Worm (Caenorhabditis elegans) whole organism, L4 larva: ENCODE measurements around the gene ZK546.19.
A peak's percentile ranks its signal among the peaks of the same experiment; 100 is the strongest.
"Not testable (repeated sequence)": the region's sequence is repeated elsewhere in the genome, so short reads cannot be mapped to it uniquely, and the experiment has no call there.

ENCODE experiments used
- D1046.2 ChIP-seq: fragments of 200-800 bp; sonication (Bioruptor generic); IDR thresholded peaks from 2 replicates; pipeline ENCODE4 v1.3.6; 2022; ENCODE audit warnings: missing genetic modification characterization, missing compliant biosample characterization
- F10B5.3 ChIP-seq: sonication (generic microtip); optimal IDR thresholded peaks from 2 replicates; lab custom pipeline; 2016; ENCODE audit warnings: mild to moderate bottlenecking, missing genetic modification characterization, missing compliant biosample characterization
- F26F4.8 ChIP-seq: fragments of 200-800 bp; sonication (Bioruptor generic); conservative IDR thresholded peaks from 2 replicates; pipeline ENCODE4 v1.3.6; 2022; ENCODE audit warnings: missing genetic modification characterization, missing compliant biosample characterization
- T20F7.1 ChIP-seq: fragments of 200-800 bp; sonication (Bioruptor generic); optimal IDR thresholded peaks from 2 replicates; lab custom pipeline; 2018; ENCODE audit warnings: mild to moderate bottlenecking, missing genetic modification characterization, missing compliant biosample characterization
- T26A8.4 ChIP-seq: fragments of 200-800 bp; sonication (Bioruptor generic); IDR thresholded peaks from 2 replicates; pipeline ENCODE4 v1.3.6; 2022; ENCODE audit warnings: missing genetic modification characterization, missing compliant biosample characterization
- Y105C5A.15 ChIP-seq: fragments of 200-800 bp; sonication (Bioruptor generic); IDR thresholded peaks from 2 replicates; pipeline ENCODE4 v1.3.6; 2022; ENCODE audit warnings: missing genetic modification characterization, missing compliant biosample characterization
- Y48G9A.11 ChIP-seq: fragments of 200-800 bp; sonication (Bioruptor generic); IDR thresholded peaks from 2 replicates; pipeline ENCODE4 v1.3.6; 2022; ENCODE audit warnings: missing genetic modification reagents, missing genetic modification characterization, missing compliant biosample characterization
- Y5F2A.4 ChIP-seq: fragments of 200-800 bp; sonication (Bioruptor generic); optimal IDR thresholded peaks from 2 replicates; lab custom pipeline; 2018; ENCODE audit warnings: mild to moderate bottlenecking, missing genetic modification characterization, missing compliant biosample characterization
- ZK337.2 ChIP-seq: fragments of 200-800 bp; sonication (Bioruptor generic); IDR thresholded peaks from 2 replicates; pipeline ENCODE4 v1.3.6; 2022; ENCODE audit warnings: missing genetic modification reagents, missing genetic modification characterization, missing compliant biosample characterization
- ZK546.5 ChIP-seq, 2 experiments: sonication (generic microtip); optimal IDR thresholded peaks; 2 replicates each; lab custom pipeline; 2017; ENCODE audit warnings: missing biosample characterization in 2 of 2, missing genetic modification characterization in 2 of 2
- aha-1 ChIP-seq: fragments of 150-350 bp; peaks from one replicate; lab custom pipeline; 2014; ENCODE audit warnings: missing biosample characterization, missing genetic modification characterization
- arid-1 ChIP-seq: fragments of 200-800 bp; sonication (Bioruptor generic); conservative IDR thresholded peaks from 2 replicates; pipeline ENCODE4 v1.3.6; 2022; ENCODE audit warnings: missing genetic modification reagents, missing genetic modification characterization, missing compliant biosample characterization
- ceh-28 ChIP-seq: fragments of 150-350 bp; optimal IDR thresholded peaks from 2 replicates; lab custom pipeline; 2014; ENCODE audit warnings: missing biosample characterization, missing genetic modification reagents, missing genetic modification characterization
- ceh-62 ChIP-seq: sonication (generic microtip); optimal IDR thresholded peaks from 2 replicates; lab custom pipeline; 2017; ENCODE audit warnings: missing biosample characterization, missing genetic modification characterization
- daf-12 ChIP-seq: fragments of 150-350 bp; optimal IDR thresholded peaks from 2 replicates; lab custom pipeline; 2014; ENCODE audit warnings: missing biosample characterization, missing genetic modification reagents, missing genetic modification characterization
- dmd-8 ChIP-seq: fragments of 200-800 bp; sonication (Bioruptor generic); IDR thresholded peaks from 2 replicates; pipeline ENCODE4 v1.3.6; 2022; ENCODE audit warnings: missing genetic modification characterization, missing compliant biosample characterization
- dve-1 ChIP-seq: sonication (generic microtip); optimal IDR thresholded peaks from 2 replicates; lab custom pipeline; 2017; ENCODE audit warnings: antibody characterized with exemption, mild to moderate bottlenecking, missing genetic modification characterization, missing compliant biosample characterization; ENCODE audit not compliant: insufficient read depth
- egl-27 ChIP-seq: sonication (generic microtip); optimal IDR thresholded peaks from 3 replicates; lab custom pipeline; 2017; ENCODE audit warnings: missing biosample characterization, missing genetic modification reagents, missing genetic modification characterization
- hlh-11 ChIP-seq: fragments of 200-800 bp; sonication (Bioruptor generic); optimal IDR thresholded peaks from 2 replicates; lab custom pipeline; 2018; ENCODE audit warnings: mild to moderate bottlenecking, missing genetic modification characterization, missing compliant biosample characterization
- hmg-1.1 ChIP-seq: fragments of 200-800 bp; sonication (Bioruptor generic); IDR thresholded peaks from 2 replicates; pipeline ENCODE4 v1.3.6; 2022; ENCODE audit warnings: missing genetic modification reagents, missing genetic modification characterization, missing compliant biosample characterization
- jun-1 ChIP-seq: fragments of 150-350 bp; optimal IDR thresholded peaks from 2 replicates; lab custom pipeline; 2014; ENCODE audit warnings: missing biosample characterization, missing genetic modification reagents, missing genetic modification characterization
- lin-38 ChIP-seq: fragments of 200-800 bp; sonication (Bioruptor generic); IDR thresholded peaks from 2 replicates; pipeline ENCODE4 v1.3.6; 2022; ENCODE audit warnings: missing genetic modification reagents, missing genetic modification characterization, missing compliant biosample characterization
- lir-3 ChIP-seq: sonication (generic microtip); optimal IDR thresholded peaks from 2 replicates; lab custom pipeline; 2016; ENCODE audit warnings: mild to moderate bottlenecking, missing genetic modification characterization, missing compliant biosample characterization
- madf-5 ChIP-seq, 2 experiments: fragments of 200-800 bp; sonication (Bioruptor generic); IDR thresholded peaks; 2 replicates each; pipeline ENCODE4 v1.3.6; 2022; ENCODE audit warnings: missing compliant biosample characterization in 2 of 2, missing genetic modification characterization in 2 of 2
- madf-9 ChIP-seq: fragments of 200-800 bp; sonication (Bioruptor generic); conservative IDR thresholded peaks from 2 replicates; pipeline ENCODE4 v1.3.6; 2022; ENCODE audit warnings: missing genetic modification reagents, missing genetic modification characterization, missing compliant biosample characterization
- mdl-1 ChIP-seq, 2 experiments: fragments of 150-350 bp in 1 of 2; sonication (generic microtip) in 1 of 2; optimal IDR thresholded peaks; 2 replicates each; lab custom pipeline; 2014 to 2017; ENCODE audit warnings: missing biosample characterization in 2 of 2, missing genetic modification characterization in 2 of 2
- mdt-29 ChIP-seq: fragments of 200-800 bp; sonication (Bioruptor generic); IDR thresholded peaks from 2 replicates; pipeline ENCODE4 v1.3.6; 2022; ENCODE audit warnings: missing genetic modification reagents, missing genetic modification characterization, missing compliant biosample characterization
- nhr-10 ChIP-seq: fragments of 150-350 bp; optimal IDR thresholded peaks from 2 replicates; lab custom pipeline; 2014; ENCODE audit warnings: missing biosample characterization, missing genetic modification characterization
- nhr-11 ChIP-seq: fragments of 150-350 bp; optimal IDR thresholded peaks from 2 replicates; lab custom pipeline; 2014; ENCODE audit warnings: missing biosample characterization, missing genetic modification characterization
- nhr-111 ChIP-seq: fragments of 200-800 bp; sonication (Bioruptor generic); optimal IDR thresholded peaks from 2 replicates; lab custom pipeline; 2018; ENCODE audit warnings: mild to moderate bottlenecking, missing genetic modification characterization, missing compliant biosample characterization
- nhr-41 ChIP-seq: fragments of 200-800 bp; sonication (Bioruptor generic); IDR thresholded peaks from 2 replicates; pipeline ENCODE4 v1.3.6; 2022; ENCODE audit warnings: missing genetic modification reagents, missing genetic modification characterization, missing compliant biosample characterization
- nhr-42 ChIP-seq: fragments of 200-800 bp; sonication (Bioruptor generic); IDR thresholded peaks from 2 replicates; pipeline ENCODE4 v1.3.6; 2022; ENCODE audit warnings: missing genetic modification characterization, missing compliant biosample characterization
- nhr-48 ChIP-seq: sonication (generic microtip); optimal IDR thresholded peaks from 2 replicates; lab custom pipeline; 2016; ENCODE audit warnings: mild to moderate bottlenecking, missing genetic modification characterization, missing compliant biosample characterization
- nhr-6 ChIP-seq: fragments of 150-350 bp; optimal IDR thresholded peaks from 2 replicates; lab custom pipeline; 2014; ENCODE audit warnings: missing biosample characterization, missing genetic modification characterization
- nhr-76 ChIP-seq: fragments of 150-350 bp; optimal IDR thresholded peaks from 2 replicates; lab custom pipeline; 2014; ENCODE audit warnings: missing biosample characterization, missing genetic modification characterization
- pqm-1 ChIP-seq: sonication (generic microtip); optimal IDR thresholded peaks from 2 replicates; lab custom pipeline; 2017; ENCODE audit warnings: missing biosample characterization, missing genetic modification characterization
- sdz-12 ChIP-seq: fragments of 200-800 bp; sonication (Bioruptor generic); optimal IDR thresholded peaks from 2 replicates; lab custom pipeline; 2018; ENCODE audit warnings: mild to moderate bottlenecking, missing genetic modification characterization, missing compliant biosample characterization
- skn-1 ChIP-seq: fragments of 150-350 bp; optimal IDR thresholded peaks from 2 replicates; lab custom pipeline; 2014; ENCODE audit warnings: missing biosample characterization, missing genetic modification characterization
- snpc-1.2 ChIP-seq: fragments of 200-800 bp; sonication (Bioruptor generic); IDR thresholded peaks from 2 replicates; pipeline ENCODE4 v1.3.6; 2022; ENCODE audit warnings: missing genetic modification reagents, missing genetic modification characterization, missing compliant biosample characterization
- spr-3 ChIP-seq: fragments of 200-800 bp; sonication (Bioruptor generic); optimal IDR thresholded peaks from 2 replicates; lab custom pipeline; 2018; ENCODE audit warnings: mild to moderate bottlenecking, missing genetic modification characterization, missing compliant biosample characterization
- tra-1 ChIP-seq: fragments of 200-800 bp; sonication (Bioruptor generic); IDR thresholded peaks from 2 replicates; pipeline ENCODE4 v1.3.6; 2022; ENCODE audit warnings: missing genetic modification reagents, missing genetic modification characterization, missing compliant biosample characterization
- unc-62 ChIP-seq, 3 experiments: fragments of 150-350 bp in 1 of 3; sonication (generic microtip); optimal IDR thresholded peaks in 2 of 3; peaks in 1 of 3; 1 replicate in 1 of 3; 2 replicates in 2 of 3; lab custom pipeline; 2014 to 2017; ENCODE audit warnings: missing biosample characterization in 3 of 3, missing genetic modification characterization in 3 of 3, missing genetic modification reagents in 3 of 3, missing genotype in 1 of 3
- zfp-3 ChIP-seq: fragments of 200-800 bp; sonication (Bioruptor generic); conservative IDR thresholded peaks from 2 replicates; pipeline ENCODE4 v1.3.6; 2022; ENCODE audit warnings: missing genetic modification reagents, missing genetic modification characterization, missing compliant biosample characterization
- zip-11 ChIP-seq: fragments of 200-800 bp; sonication (Bioruptor generic); IDR thresholded peaks from 2 replicates; pipeline ENCODE4 v1.3.6; 2022; ENCODE audit warnings: missing genetic modification characterization, missing compliant biosample characterization
- ztf-11 ChIP-seq: fragments of 150-350 bp; optimal IDR thresholded peaks from 2 replicates; lab custom pipeline; 2014; ENCODE audit warnings: missing biosample characterization, missing genetic modification characterization

ZK546.19 gene

DNA sequence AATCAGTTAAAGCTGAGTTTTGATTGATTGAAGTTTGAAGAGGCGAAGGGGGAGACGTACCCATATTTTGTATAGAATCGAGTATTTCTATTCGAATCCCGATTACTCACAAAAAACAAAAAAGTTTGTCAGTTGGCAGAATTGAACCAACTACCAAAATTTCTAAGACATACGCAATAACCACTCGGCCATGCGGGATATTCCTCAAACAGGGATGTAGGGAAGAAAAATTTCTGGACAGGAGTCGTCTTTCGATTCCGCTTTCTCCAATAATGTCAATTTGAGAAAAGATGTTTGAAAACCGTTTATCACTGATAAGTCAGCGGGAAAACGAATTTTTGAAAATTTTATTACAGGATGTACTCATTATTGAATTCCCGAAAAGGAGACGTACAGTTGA, 13.2 kb upstream of the ZK546.19 start (continued):
- TF ChIP-seq ZK337.2, result peak; percentile 76; the same call in 1 of the 2 replicates
- peak; percentile 73 for TF ChIP-seq T26A8.4 (GFP tag; lab: Robert Waterston, UW)
- TF ChIP-seq Y48G9A.11 (GFP tag; lab: Robert Waterston, UW), result peak; percentile 38; the same call in 1 of the 2 replicates
- TF ChIP-seq D1046.2 (GFP tag; lab: Robert Waterston, UW), result peak; percentile 86
- peak; percentile 58; the same call in 1 of the 2 replicates for TF ChIP-seq madf-9
- peak; percentile 51; the same call in 1 of the 2 replicates for TF ChIP-seq nhr-42 (GFP tag; lab: Robert Waterston, UW)
- peak; percentile 82 for TF ChIP-seq dmd-8 (GFP tag; lab: Robert Waterston, UW)
- peak; percentile 87; the same call in 1 of the 2 replicates for TF ChIP-seq Y105C5A.15
- peak; percentile 70; the same call in 1 of the 2 replicates for TF ChIP-seq zfp-3 (GFP tag; lab: Robert Waterston, UW)
- TF ChIP-seq madf-5 (GFP tag; IDR thresholded peaks at IDR 0.05; lab: Robert Waterston, UW), result peak; percentile 75; a peak in 2 of 4 replicates

DNA sequence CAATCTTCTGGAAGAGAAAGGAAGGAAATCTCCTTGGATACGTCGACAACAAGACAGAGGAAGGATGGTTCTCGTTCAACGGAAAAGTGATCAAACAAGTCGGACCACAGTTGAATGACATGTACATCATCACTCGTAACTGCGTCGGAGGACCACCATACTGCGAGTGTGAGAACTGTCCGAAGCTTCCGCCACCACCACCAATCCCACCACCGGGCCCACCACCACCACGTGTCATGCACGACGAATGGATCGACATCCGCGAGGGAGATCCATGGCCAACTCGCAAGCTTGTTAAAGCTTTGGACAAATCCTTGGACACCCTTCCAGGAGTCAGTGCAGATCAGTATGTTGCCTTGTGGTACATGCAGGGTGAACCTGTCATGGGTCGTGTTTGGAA, 10.2 kb upstream of the ZK546.19 start:
- TF ChIP-seq D1046.2 (GFP tag; lab: Robert Waterston, UW) (no peak), aha-1 (tag; lab: Kevin White, UChicago) (no peak), unc-62 (GFP tag; optimal IDR thresholded peaks at IDR 0.05 in 1 of 2; lab: Kevin White, UChicago) (peak in 1 of 2 experiments; percentile 91), unc-62 (tag; optimal IDR thresholded peaks at IDR 0.05; lab: Kevin White, UChicago) (no peak), nhr-41 (GFP tag; lab: Robert Waterston, UW) (no peak), nhr-11 (no peak)

DNA sequence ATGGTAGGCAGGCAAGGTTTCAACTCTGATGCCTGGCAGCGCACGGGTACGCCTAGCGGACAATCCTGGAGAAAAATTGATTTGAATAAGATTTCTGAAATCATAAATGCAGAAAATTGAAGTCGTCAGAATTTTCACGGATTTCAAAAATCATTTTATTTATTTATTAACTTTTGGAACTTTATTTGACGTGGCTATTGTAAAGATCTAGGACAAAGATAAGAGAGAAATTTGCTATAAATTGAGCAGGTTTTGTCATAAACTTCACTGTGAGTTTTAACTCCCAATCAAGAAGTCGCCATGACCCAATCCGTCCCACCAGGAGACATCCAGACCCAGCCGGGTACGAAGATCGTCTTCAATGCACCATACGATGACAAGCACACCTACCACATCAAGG, 8.8 kb upstream of the ZK546.19 start, which contains the start of gene msp-152:
Gene msp-152, plus strand, starts transcription at position 301 of the 400 bp plus-strand sequence.
- not testable (repeated sequence) for TF ChIP-seq zip-11 (GFP tag; lab: Robert Waterston, UW); mdl-1 (tag; optimal IDR thresholded peaks at IDR 0.05; lab: Kevin White, UChicago); daf-12 (tag; lab: Kevin White, UChicago)

DNA sequence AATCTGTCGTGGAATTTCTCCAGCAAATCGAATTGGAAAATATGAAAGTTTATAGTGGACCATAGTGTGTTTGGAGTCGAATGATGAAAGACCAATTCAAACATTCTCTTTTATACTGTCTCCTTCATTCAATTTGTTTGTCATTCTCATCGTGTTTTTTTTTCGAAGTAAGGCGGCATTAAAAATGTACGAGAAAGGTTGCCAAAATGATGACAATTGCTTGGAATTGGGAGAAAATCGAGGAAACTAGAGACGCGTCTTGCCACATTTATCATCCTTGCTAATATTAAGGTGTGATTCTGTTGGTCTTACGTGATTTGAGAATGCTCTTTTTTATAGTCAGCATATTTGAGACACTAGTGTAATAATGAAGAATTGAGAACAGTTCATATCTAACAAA, 6.6 kb upstream of the ZK546.19 start, which contains the start of gene gst-30:
Gene gst-30, minus strand, starts transcription at position 101 of the 400 bp plus-strand sequence.
- TF ChIP-seq ceh-28 (tag; lab: Kevin White, UChicago) (no peak), nhr-6 (tag; lab: Kevin White, UChicago) (no peak), dve-1 (tag; lab: Kevin White, UChicago) (no peak), spr-3 (no peak), egl-27 (no peak), nhr-10 (no peak), snpc-1.2 (GFP tag; lab: Robert Waterston, UW) (no peak), hlh-11 (tag; lab: Kevin White, UChicago) (no peak), T20F7.1 (GFP tag; lab: Kevin White, UChicago) (no peak), hmg-1.1 (no peak), mdt-29 (GFP tag; lab: Robert Waterston, UW) (no peak), tra-1 (no peak), nhr-48 (tag; lab: Kevin White, UChicago) (no peak), ztf-11 (no peak), pqm-1 (tag; lab: Kevin White, UChicago) (no peak), nhr-111 (GFP tag; lab: Kevin White, UChicago) (no peak), F26F4.8 (GFP tag; lab: Robert Waterston, UW) (no peak), nhr-41 (GFP tag; lab: Robert Waterston, UW) (no peak)

DNA sequence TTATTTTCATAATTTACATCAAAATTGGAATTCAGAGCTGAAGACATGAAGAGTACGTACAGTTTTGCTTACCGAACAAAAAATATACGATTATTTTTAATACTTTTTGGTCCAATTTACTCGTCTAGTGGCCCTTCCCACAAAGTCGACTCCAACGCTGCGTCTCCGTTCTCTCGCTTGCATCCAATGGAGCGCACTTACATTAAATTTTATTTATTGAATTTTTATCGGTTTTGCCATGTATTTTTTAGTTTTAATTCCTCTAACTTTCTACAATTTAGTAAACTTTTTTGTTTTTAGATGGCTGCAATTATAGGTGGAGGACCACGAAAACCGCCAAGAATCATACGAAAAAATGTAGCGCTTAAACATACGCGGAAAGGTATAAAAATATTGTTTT, 6.0 kb upstream of the ZK546.19 start, which contains the start of gene ZK546.5:
Gene ZK546.5, plus strand, starts transcription at position 301 of the 400 bp plus-strand sequence.
- TF ChIP-seq ceh-62 (no peak), sdz-12 (GFP tag; lab: Kevin White, UChicago) (no peak), F10B5.3 (tag; lab: Kevin White, UChicago) (no peak), T20F7.1 (GFP tag; lab: Kevin White, UChicago) (no peak), Y5F2A.4 (GFP tag; lab: Kevin White, UChicago) (no peak), arid-1 (GFP tag; lab: Robert Waterston, UW) (no peak), aha-1 (tag; lab: Kevin White, UChicago) (peak; percentile 24), jun-1 (no peak), F26F4.8 (GFP tag; lab: Robert Waterston, UW) (no peak), nhr-10 (no peak), pqm-1 (tag; lab: Kevin White, UChicago) (no peak), ceh-28 (tag; lab: Kevin White, UChicago) (no peak), ZK546.5 (tag; optimal IDR thresholded peaks at IDR 0.05; lab: Kevin White, UChicago) (no peak), nhr-76 (tag; lab: Kevin White, UChicago) (no peak), skn-1 (tag; lab: Kevin White, UChicago) (no peak), lir-3 (tag; lab: Kevin White, UChicago) (no peak), lin-38 (peak; percentile 60)
